Worm (Caenorhabditis elegans) whole organism, mixed stage, embryonic: ENCODE data around the gene math-3.

Experiments
- ham-2 ChIP-seq: fragments of 200-800 bp; sonication (Bioruptor generic); optimal IDR thresholded peaks from 2 replicates; lab custom pipeline; 2018; ENCODE audit warnings: mild to moderate bottlenecking, missing genetic modification characterization, missing compliant biosample characterization
- mab-5 ChIP-seq: fragments of 150-350 bp; optimal IDR thresholded peaks from 2 replicates; lab custom pipeline; 2014; ENCODE audit warnings: missing biosample characterization, missing genetic modification characterization
- nhr-12 ChIP-seq: fragments of 150-350 bp; optimal IDR thresholded peaks from 2 replicates; lab custom pipeline; 2014; ENCODE audit warnings: missing biosample characterization, missing genetic modification characterization

DNA sequence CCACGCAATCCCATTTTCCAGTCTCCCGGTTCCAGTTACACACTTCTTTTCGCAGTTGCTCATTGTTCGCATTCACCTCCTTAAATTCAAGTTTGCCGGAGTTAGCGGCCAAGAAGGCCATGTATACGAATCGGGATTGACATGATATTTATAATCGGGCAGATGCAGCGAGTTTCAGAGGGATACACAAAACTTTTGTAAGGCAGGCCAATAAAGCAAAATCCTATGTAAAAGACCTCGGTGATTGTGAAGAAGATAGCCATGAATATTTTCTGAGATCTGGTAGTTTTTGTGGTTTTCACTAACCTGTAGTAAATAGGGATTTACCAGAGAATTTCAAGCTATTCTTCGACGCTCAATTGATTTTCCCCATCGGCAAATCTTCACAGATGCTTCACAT lies 5.2 kb upstream of the math-3 start:
- TF ChIP-seq mab-5 (tag; lab: Kevin White, UChicago) (no peak), nhr-12 (tag; lab: Kevin White, UChicago) (no peak), ham-2 (no peak)
